Fruit fly (Drosophila melanogaster) Kc167 (cell line): ENCODE results near the gene aop.

ENCODE experiments used
- Myc ChIP-seq: fragments of >200 bp; optimal IDR thresholded peaks from 2 replicates; lab custom pipeline; 2017; ENCODE audit warnings: missing external identifiers
- Sin3A ChIP-seq: fragments of >200 bp; optimal IDR thresholded peaks from 2 replicates; lab custom pipeline; 2018; ENCODE audit warnings: missing external identifiers
- h ChIP-seq: fragments of >200 bp; optimal IDR thresholded peaks from 3 replicates; lab custom pipeline; 2018; ENCODE audit warnings: missing external identifiers
- insv ChIP-seq: fragments of >200 bp; optimal IDR thresholded peaks from 3 replicates; lab custom pipeline; 2018; ENCODE audit warnings: missing external identifiers
- psq ChIP-seq: fragments of >200 bp; optimal IDR thresholded peaks from 2 replicates; lab custom pipeline; 2017; ENCODE audit warnings: missing external identifiers

dm6 chr2L:2184659-2185058 lies 6.1 kb upstream of the aop start:
- TF ChIP-seq psq (lab: Kevin White, UChicago), result no peak
- no peak for TF ChIP-seq Myc
- no peak for TF ChIP-seq Sin3A (lab: Kevin White, UChicago)
- no peak for TF ChIP-seq h (lab: Kevin White, UChicago)
- TF ChIP-seq insv (lab: Kevin White, UChicago), result no peak
